Worm (Caenorhabditis elegans): ENCODE data around the gene idpp-4.

Gene idpp-4

ce11 chrII:10311973-10312372 lies 9.3 kb upstream of the idpp-4 start, which contains the start of gene srlf-34:
Gene srlf-34, plus strand, starts transcription at chrII:10312293.
- TF ChIP-seq ref-2 (tag; optimal IDR thresholded peaks at IDR 0.05) (no peak), hlh-15 (tag; optimal IDR thresholded peaks at IDR 0.05) (no peak), pat-9 (tag; optimal IDR thresholded peaks at IDR 0.05) (no peak), zip-5 (tag; optimal IDR thresholded peaks at IDR 0.05) (no peak), hlh-6 (tag; optimal IDR thresholded peaks at IDR 0.05) (no peak), eyg-1 (tag; optimal IDR thresholded peaks at IDR 0.05) (no peak), sox-2 (GFP tag; IDR thresholded peaks at IDR 0.05) (no peak), ceh-45 (GFP tag; IDR thresholded peaks at IDR 0.05) (no peak), odd-2 (tag; optimal IDR thresholded peaks at IDR 0.05) (no peak), C38D4.7 (GFP tag; optimal IDR thresholded peaks at IDR 0.05) (no peak), ceh-19 (GFP tag; optimal IDR thresholded peaks at IDR 0.05) (no peak)

ce11 chrII:10315252-10315651 lies 6.0 kb upstream of the idpp-4 start, which contains the start of gene idpp-8:
Gene idpp-8, plus strand, starts transcription at chrII:10315552.
- TF ChIP-seq nfya-1 (tag; optimal IDR thresholded peaks at IDR 0.05) (no peak), Y22D7AL.16 (tag; optimal IDR thresholded peaks at IDR 0.05) (no peak), hlh-30 (tag; optimal IDR thresholded peaks at IDR 0.05; ENCODE audit: insufficient read depth) (no peak), ama-1 (optimal IDR thresholded peaks at IDR 0.05) (no peak), hlh-6 (tag; optimal IDR thresholded peaks at IDR 0.05) (no peak), npax-4 (tag; optimal IDR thresholded peaks at IDR 0.05) (no peak), gmeb-2 (tag; optimal IDR thresholded peaks at IDR 0.05) (no peak), fax-1 (tag; optimal IDR thresholded peaks at IDR 0.05) (no peak), zip-5 (tag; optimal IDR thresholded peaks at IDR 0.05) (no peak), dmd-4 (tag; optimal IDR thresholded peaks at IDR 0.05; ENCODE audit: borderline replicate concordance) (no peak)

ce11 chrII:10316119-10316518 lies 5.1 kb upstream of the idpp-4 start, which contains the start of gene gcy-5:
Gene gcy-5, minus strand, starts transcription at chrII:10316219.
- TF ChIP-seq ceh-22 (tag; optimal IDR thresholded peaks at IDR 0.05) (no peak), zip-5 (tag; optimal IDR thresholded peaks at IDR 0.05) (no peak), fkh-6 (tag; optimal IDR thresholded peaks at IDR 0.05) (no peak), pag-3 (tag; optimal IDR thresholded peaks at IDR 0.05; ENCODE audit: borderline replicate concordance) (no peak)

ce11 chrII:10317007-10317406 lies 4.3 kb upstream of the idpp-4 start, which contains the start of gene M02G9.4:
Gene M02G9.4, plus strand, starts transcription at chrII:10317307.
- no peak for TF ChIP-seq fax-1 (tag; optimal IDR thresholded peaks at IDR 0.05)
- no peak for TF ChIP-seq ceh-31 (tag; optimal IDR thresholded peaks at IDR 0.05)
- no peak for TF ChIP-seq gmeb-2 (tag; optimal IDR thresholded peaks at IDR 0.05)
- TF ChIP-seq ceh-22 (tag; optimal IDR thresholded peaks at IDR 0.05) = no peak
- TF ChIP-seq ceh-24 (tag; optimal IDR thresholded peaks at IDR 0.05) = no peak
- no peak for TF ChIP-seq Y22D7AL.16 (tag; optimal IDR thresholded peaks at IDR 0.05)
- TF ChIP-seq unc-55 (GFP tag; optimal IDR thresholded peaks at IDR 0.05) = no peak
- TF ChIP-seq ceh-45 (GFP tag; IDR thresholded peaks at IDR 0.05) = no peak

ce11 chrII:10325615-10326232 lies 4.5 kb downstream of the idpp-4 start, which contains the start of gene appg-1:
Gene appg-1, plus strand, starts transcription at chrII:10326041.
- TF ChIP-seq F13H6.1 (tag; optimal IDR thresholded peaks at IDR 0.05) = no peak
- no peak for TF ChIP-seq ceh-22 (tag; optimal IDR thresholded peaks at IDR 0.05)
- TF ChIP-seq fkh-6 (tag; optimal IDR thresholded peaks at IDR 0.05) = no peak
- no peak for TF ChIP-seq T23F11.4 (GFP tag; optimal IDR thresholded peaks at IDR 0.05)
- no peak for TF ChIP-seq elt-2 (tag; optimal IDR thresholded peaks at IDR 0.05)
- no peak for TF ChIP-seq ceh-34 (tag; optimal IDR thresholded peaks at IDR 0.05)
- no peak for TF ChIP-seq unc-55 (GFP tag; optimal IDR thresholded peaks at IDR 0.05)
- TF ChIP-seq fax-1 (tag; optimal IDR thresholded peaks at IDR 0.05) = no peak
- no peak for TF ChIP-seq ahr-1 (tag; optimal IDR thresholded peaks at IDR 0.05)
- TF ChIP-seq ets-4 (tag; optimal IDR thresholded peaks at IDR 0.05) = no peak
- no peak for TF ChIP-seq pros-1 (tag; optimal IDR thresholded peaks at IDR 0.05)
- TF ChIP-seq sox-4 (tag; optimal IDR thresholded peaks at IDR 0.05) = no peak
- TF ChIP-seq ama-1 (optimal IDR thresholded peaks at IDR 0.05) = no peak
- no peak for TF ChIP-seq pax-1 (tag; optimal IDR thresholded peaks at IDR 0.05)
- no peak for TF ChIP-seq eyg-1 (tag; optimal IDR thresholded peaks at IDR 0.05)
- no peak for TF ChIP-seq tbx-2 (tag; optimal IDR thresholded peaks at IDR 0.05)
- TF ChIP-seq odd-2 (tag; optimal IDR thresholded peaks at IDR 0.05) = no peak
- TF ChIP-seq nfya-1 (tag; optimal IDR thresholded peaks at IDR 0.05) = no peak
- TF ChIP-seq ceh-18 (tag; optimal IDR thresholded peaks at IDR 0.05) = no peak
- TF ChIP-seq gmeb-2 (tag; optimal IDR thresholded peaks at IDR 0.05) = no peak

Data from whole organism, late embryonic.